Worm (Caenorhabditis elegans): ENCODE results near the gene msp-57.

ce11 chrIV:5078846-5079245 lies 16.5 kb downstream of the msp-57 start:
- peak in 1 of 2 experiments; percentile 48 for TF ChIP-seq lsy-2 (tag; optimal IDR thresholded peaks at IDR 0.05)
- no peak for TF ChIP-seq nhr-11 (tag; optimal IDR thresholded peaks at IDR 0.05)
- peak; percentile 39 for TF ChIP-seq sem-4 (tag; optimal IDR thresholded peaks at IDR 0.05)
- no peak for TF ChIP-seq lin-39 (tag; optimal IDR thresholded peaks at IDR 0.05)
- no peak for TF ChIP-seq F13H6.1 (tag; optimal IDR thresholded peaks at IDR 0.05)
- TF ChIP-seq nhr-237 (tag; optimal IDR thresholded peaks at IDR 0.05): no peak
- no peak for TF ChIP-seq nhr-12 (tag; optimal IDR thresholded peaks at IDR 0.05)
- no peak for TF ChIP-seq unc-62 (GFP tag; optimal IDR thresholded peaks at IDR 0.05)
- no peak for TF ChIP-seq ztf-1 (GFP tag; conservative IDR thresholded peaks at IDR 0.05)

All from whole organism, L2 larva.